Worm (Caenorhabditis elegans): Measurements from ENCODE around the gene F55C9.6.

- TF ChIP-seq F49E8.2 (tag; optimal IDR thresholded peaks at IDR 0.05; ENCODE audit: borderline replicate concordance): no peak
- TF ChIP-seq nhr-25 (tag; optimal IDR thresholded peaks at IDR 0.05; ENCODE audit: borderline replicate concordance, insufficient read depth): no peak
- no peak for TF ChIP-seq mdl-1 (tag; optimal IDR thresholded peaks at IDR 0.05)
- TF ChIP-seq lin-13 (GFP tag; optimal IDR thresholded peaks at IDR 0.05): no peak
Observed at ce11 chrV:19303589-19304174, 7.1 kb upstream of the F55C9.6 start, which contains the start of the genes fbxb-63 and fbxb-61.

Measured in whole organism, L4 larva.